Worm (Caenorhabditis elegans): Measurements from ENCODE around the gene Y57G11B.3.

DNA sequence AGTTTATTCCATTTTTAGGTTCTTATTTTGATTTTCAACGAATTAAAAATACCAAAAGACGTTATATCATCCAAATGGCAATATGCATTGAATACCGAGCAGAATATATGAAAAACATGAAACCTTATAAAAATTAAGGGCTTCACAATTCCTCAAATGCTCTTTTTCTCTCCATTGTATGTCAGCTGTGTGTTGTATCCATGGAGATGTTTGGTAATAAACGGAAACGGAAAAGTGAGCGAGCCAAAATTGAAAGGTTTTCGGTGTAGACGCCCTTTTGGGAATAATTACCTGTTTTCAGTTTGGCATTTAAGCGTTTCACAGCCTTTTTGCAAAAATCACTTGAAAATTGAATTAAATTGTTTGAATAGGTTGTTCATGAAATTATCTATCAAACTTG lies 16.5 kb downstream of the Y57G11B.3 start:
- TF ChIP-seq ztf-11 (tag; optimal IDR thresholded peaks at IDR 0.05) (no peak), unc-62 (GFP tag; optimal IDR thresholded peaks at IDR 0.05) (no peak), nhr-76 (tag; optimal IDR thresholded peaks at IDR 0.05) (no peak), nhr-2 (tag; optimal IDR thresholded peaks at IDR 0.05) (no peak)
